Fruit fly (Drosophila melanogaster): ENCODE results near the gene Setd3.

The Setd3 gene

dm6 chrX:6982054-6982453 lies 13.5 kb upstream of the Setd3 start (continued):
- TF ChIP-seq CG10654 (GFP tag; optimal IDR thresholded peaks at IDR 0.05): no peak
- no peak for TF ChIP-seq Fer1 (GFP tag; optimal IDR thresholded peaks at IDR 0.05)
- TF ChIP-seq repo (GFP tag; optimal IDR thresholded peaks at IDR 0.05): no peak
- TF ChIP-seq lov (optimal IDR thresholded peaks at IDR 0.05): no peak
- TF ChIP-seq lov (GFP tag; IDR thresholded peaks at IDR 0.05): no peak
- no peak for TF ChIP-seq Nf-YC (tag; optimal IDR thresholded peaks at IDR 0.05)
- TF ChIP-seq crp (GFP tag; optimal IDR thresholded peaks at IDR 0.05): no peak
- TF ChIP-seq Antp (GFP tag; optimal IDR thresholded peaks at IDR 0.05): no peak
- TF ChIP-seq Neu2 (GFP tag; optimal IDR thresholded peaks at IDR 0.05; ENCODE audit: borderline replicate concordance): no peak
- peak; percentile 38 for TF ChIP-seq Meics (GFP tag; optimal IDR thresholded peaks at IDR 0.05)
- TF ChIP-seq Ravus (GFP tag; IDR thresholded peaks at IDR 0.05): no peak
- TF ChIP-seq pb (GFP tag; optimal IDR thresholded peaks at IDR 0.05): no peak
- no peak for TF ChIP-seq Dbx (GFP tag; IDR thresholded peaks at IDR 0.05)
- no peak for TF ChIP-seq sens-2 (GFP tag; IDR thresholded peaks at IDR 0.05)
- no peak for TF ChIP-seq ftz-f1 (GFP tag; optimal IDR thresholded peaks at IDR 0.05)
- TF ChIP-seq wor (GFP tag; IDR thresholded peaks at IDR 0.05): no peak
- TF ChIP-seq CG9817 (tag; optimal IDR thresholded peaks at IDR 0.05): peak; percentile 2
- peak; percentile 21 for TF ChIP-seq Sox100B (GFP tag; optimal IDR thresholded peaks at IDR 0.05)
- TF ChIP-seq CG31365 (tag; optimal IDR thresholded peaks at IDR 0.05): no peak
- no peak for TF ChIP-seq crc (GFP tag; optimal IDR thresholded peaks at IDR 0.05)
- TF ChIP-seq oc (tag; optimal IDR thresholded peaks at IDR 0.05): peak; percentile 3
- TF ChIP-seq CG3838 (GFP tag; optimal IDR thresholded peaks at IDR 0.05): no peak
- TF ChIP-seq aop (GFP tag; IDR thresholded peaks at IDR 0.05): no peak
- TF ChIP-seq CG7745 (tag; optimal IDR thresholded peaks at IDR 0.05): no peak
- peak; percentile 81 for TF ChIP-seq Med (GFP tag)
- peak; percentile 51 for TF ChIP-seq CG12391 (tag; optimal IDR thresholded peaks at IDR 0.05)
- TF ChIP-seq tx (GFP tag; optimal IDR thresholded peaks at IDR 0.05): no peak
- no peak for TF ChIP-seq org-1 (GFP tag; optimal IDR thresholded peaks at IDR 0.05)
- TF ChIP-seq slbo (GFP tag; IDR thresholded peaks at IDR 0.05): peak; percentile 39
- TF ChIP-seq CkIIα-i1 (GFP tag; IDR thresholded peaks at IDR 0.05): no peak
- 0 out of 2 replicates have a peak, but pooled peaks have one; percentile 11 for TF ChIP-seq Rfx (GFP tag; IDR thresholded peaks at IDR 0.05)
- TF ChIP-seq ranshi (GFP tag; IDR thresholded peaks at IDR 0.05): 0 out of 2 replicates have a peak, but pooled peaks have one; percentile 16
- peak; percentile 7 for TF ChIP-seq Abd-B (GFP tag; optimal IDR thresholded peaks at IDR 0.05)
- TF ChIP-seq CG6254 (GFP tag; optimal IDR thresholded peaks at IDR 0.05): peak; percentile 7
- TF ChIP-seq dmrt11E (tag; optimal IDR thresholded peaks at IDR 0.05): peak; percentile 66
- no peak for TF ChIP-seq CG4617 (GFP tag; optimal IDR thresholded peaks at IDR 0.05; ENCODE audit: borderline replicate concordance)
- no peak for TF ChIP-seq fu2 (GFP tag; optimal IDR thresholded peaks at IDR 0.05)
- peak; percentile 0 for TF ChIP-seq Sry-β (GFP tag; optimal IDR thresholded peaks at IDR 0.05)
- TF ChIP-seq B-H1 (GFP tag; IDR thresholded peaks at IDR 0.05): no peak
- TF ChIP-seq Oli (tag; optimal IDR thresholded peaks at IDR 0.05): peak; percentile 38
- TF ChIP-seq GATAe (GFP tag; conservative IDR thresholded peaks at IDR 0.05): no peak
- no peak for TF ChIP-seq zfh2 (GFP tag; optimal IDR thresholded peaks at IDR 0.05)
- no peak for TF ChIP-seq eyg (GFP tag; optimal IDR thresholded peaks at IDR 0.05)
- TF ChIP-seq wdn (GFP tag; IDR thresholded peaks at IDR 0.05): no peak
- TF ChIP-seq gsb (GFP tag; IDR thresholded peaks at IDR 0.05): no peak
- no peak for TF ChIP-seq Lim3 (GFP tag; IDR thresholded peaks at IDR 0.05)
- no peak for TF ChIP-seq kah (GFP tag; optimal IDR thresholded peaks at IDR 0.05)
- TF ChIP-seq gsb-n (tag; optimal IDR thresholded peaks at IDR 0.05): peak; percentile 30
- no peak for TF ChIP-seq Dip2 (GFP tag; IDR thresholded peaks at IDR 0.05)
- TF ChIP-seq Hey (tag; optimal IDR thresholded peaks at IDR 0.05): no peak
- TF ChIP-seq nau (GFP tag; optimal IDR thresholded peaks at IDR 0.05): no peak
- no peak for TF ChIP-seq CG6854 (GFP tag; optimal IDR thresholded peaks at IDR 0.05)
- TF ChIP-seq ash1 (GFP tag; optimal IDR thresholded peaks at IDR 0.05): no peak
